Fruit fly (Drosophila melanogaster): ENCODE results near the gene ATPsynepsilonL.

ATPsynepsilonL gene

dm6 chr3R:10168483-10169064 is 47.0 kb downstream of the ATPsynepsilonL start (continued):
- TF ChIP-seq CG6808 (GFP tag; optimal IDR thresholded peaks at IDR 0.05) (peak; percentile 4), CG8632 (GFP tag; optimal IDR thresholded peaks at IDR 0.05) (peak; percentile 62), Sox14 (GFP tag; optimal IDR thresholded peaks at IDR 0.05) (peak; percentile 68), esn (GFP tag; optimal IDR thresholded peaks at IDR 0.05) (peak; percentile 66), Ets21C (GFP tag; optimal IDR thresholded peaks at IDR 0.05) (peak; percentile 47), CG3919 (GFP tag; optimal IDR thresholded peaks at IDR 0.05) (peak; percentile 71), CG10631 (GFP tag; optimal IDR thresholded peaks at IDR 0.05) (peak; percentile 55), Met (GFP tag; optimal IDR thresholded peaks at IDR 0.05) (peak; percentile 51), OdsH (GFP tag; optimal IDR thresholded peaks at IDR 0.05) (peak; percentile 59), CG11294 (GFP tag; IDR thresholded peaks at IDR 0.05) (no peak), net (GFP tag; optimal IDR thresholded peaks at IDR 0.05) (peak; percentile 13), fd85E (GFP tag; optimal IDR thresholded peaks at IDR 0.05) (peak; percentile 25), topi (GFP tag; optimal IDR thresholded peaks at IDR 0.05) (peak; percentile 65), vri (GFP tag; optimal IDR thresholded peaks at IDR 0.05) (peak; percentile 19), dac (GFP tag; optimal IDR thresholded peaks at IDR 0.05) (no peak), CG6854 (GFP tag; optimal IDR thresholded peaks at IDR 0.05) (no peak), CG3032 (tag; optimal IDR thresholded peaks at IDR 0.05) (peak; percentile 2), Sox15 (GFP tag; optimal IDR thresholded peaks at IDR 0.05) (peak; percentile 22), CG11902 (GFP tag; optimal IDR thresholded peaks at IDR 0.05) (peak; percentile 58), fd59A (GFP tag; optimal IDR thresholded peaks at IDR 0.05) (no peak), svp (GFP tag) (peak; percentile 80)

dm6 chr3R:10169124-10169766 is 47.7 kb downstream of the ATPsynepsilonL start:
- TF ChIP-seq CG31627 (GFP tag; optimal IDR thresholded peaks at IDR 0.05), result no peak
- no peak for TF ChIP-seq vri (GFP tag; optimal IDR thresholded peaks at IDR 0.05)
- no peak for TF ChIP-seq net (GFP tag; optimal IDR thresholded peaks at IDR 0.05)
- peak; percentile 29 for TF ChIP-seq CG6854 (GFP tag; optimal IDR thresholded peaks at IDR 0.05)
- TF ChIP-seq CG11294 (GFP tag; IDR thresholded peaks at IDR 0.05), result no peak
- no peak for TF ChIP-seq CG8319 (GFP tag; optimal IDR thresholded peaks at IDR 0.05)
- TF ChIP-seq CG9139 (GFP tag; optimal IDR thresholded peaks at IDR 0.05), result no peak
- TF ChIP-seq CG10669 (GFP tag; optimal IDR thresholded peaks at IDR 0.05), result no peak
- TF ChIP-seq salr (GFP tag; optimal IDR thresholded peaks at IDR 0.05), result no peak
- no peak for TF ChIP-seq Blimp-1 (GFP tag; optimal IDR thresholded peaks at IDR 0.05)
- no peak for TF ChIP-seq achi (GFP tag; optimal IDR thresholded peaks at IDR 0.05)
- no peak for TF ChIP-seq acj6 (GFP tag; optimal IDR thresholded peaks at IDR 0.05)
- no peak for TF ChIP-seq CG10631 (GFP tag; optimal IDR thresholded peaks at IDR 0.05)
- TF ChIP-seq cyc (GFP tag; optimal IDR thresholded peaks at IDR 0.05), result no peak
- no peak for TF ChIP-seq Eip75B (GFP tag; optimal IDR thresholded peaks at IDR 0.05)
- TF ChIP-seq Ets21C (GFP tag; optimal IDR thresholded peaks at IDR 0.05), result no peak
- TF ChIP-seq dsx (GFP tag; optimal IDR thresholded peaks at IDR 0.05; ENCODE audit: poor library complexity, severe bottlenecking), result no peak
- TF ChIP-seq svp (GFP tag), result no peak
- TF ChIP-seq pdm3 (GFP tag; optimal IDR thresholded peaks at IDR 0.05), result no peak
- no peak for TF ChIP-seq Hr39 (GFP tag; optimal IDR thresholded peaks at IDR 0.05)
- 0 out of 3 replicates have a peak, but pooled peaks have one; percentile 8 for TF ChIP-seq CG6163 (GFP tag; IDR thresholded peaks at IDR 0.05)
- TF ChIP-seq fkh (GFP tag; optimal IDR thresholded peaks at IDR 0.05), result peak; percentile 44
- TF ChIP-seq fd59A (GFP tag; optimal IDR thresholded peaks at IDR 0.05), result no peak
- peak; percentile 9 for TF ChIP-seq Hr4 (GFP tag; optimal IDR thresholded peaks at IDR 0.05)
- no peak for TF ChIP-seq Lpt (GFP tag; optimal IDR thresholded peaks at IDR 0.05)
- no peak for TF ChIP-seq Ets96B (tag; optimal IDR thresholded peaks at IDR 0.05)
- TF ChIP-seq Gug (GFP tag; IDR thresholded peaks at IDR 0.05), result no peak
- no peak for TF ChIP-seq lz (GFP tag; optimal IDR thresholded peaks at IDR 0.05)
- TF ChIP-seq Sox102F (GFP tag; optimal IDR thresholded peaks at IDR 0.05), result no peak
- TF ChIP-seq Eip93F (GFP tag; optimal IDR thresholded peaks at IDR 0.05), result no peak
- peak; percentile 16 for TF ChIP-seq esn (GFP tag; optimal IDR thresholded peaks at IDR 0.05)
- no peak for TF ChIP-seq CG8632 (GFP tag; optimal IDR thresholded peaks at IDR 0.05)
- no peak for TF ChIP-seq CG6808 (GFP tag; optimal IDR thresholded peaks at IDR 0.05)
